Fruit fly (Drosophila melanogaster) whole organism, adult: ENCODE data around the gene mRpS24.

ENCODE experiments used
- CG11617 ChIP-seq: fragments of 200-800 bp; sonication (Bioruptor generic); optimal IDR thresholded peaks from 2 replicates; lab custom pipeline; 2017; ENCODE audit warnings: mild to moderate bottlenecking, missing biosample characterization, missing genetic modification reagents, missing genetic modification characterization
- CG12768 ChIP-seq: fragments of 200-800 bp; sonication (Bioruptor generic); optimal IDR thresholded peaks from 2 replicates; lab custom pipeline; 2017; ENCODE audit warnings: missing biosample characterization, missing genetic modification characterization, mild to moderate bottlenecking, moderate library complexity, missing genetic modification reagents
- CG14711 ChIP-seq: fragments of 200-800 bp; sonication (Bioruptor generic); optimal IDR thresholded peaks from 2 replicates; lab custom pipeline; 2018; ENCODE audit warnings: missing biosample characterization, mild to moderate bottlenecking, missing genetic modification characterization, moderate library complexity
- CG33017 ChIP-seq: fragments of 200-800 bp; sonication (Bioruptor generic); optimal IDR thresholded peaks from 2 replicates; lab custom pipeline; 2018; ENCODE audit warnings: missing biosample characterization, mild to moderate bottlenecking, missing genetic modification characterization, moderate library complexity
- Clk ChIP-seq: fragments of 200-800 bp; sonication (Bioruptor generic); optimal IDR thresholded peaks from 2 replicates; lab custom pipeline; 2017; ENCODE audit warnings: missing biosample characterization, missing genetic modification characterization
- Crg-1 ChIP-seq: fragments of 200-800 bp; sonication (Bioruptor generic); optimal IDR thresholded peaks from 2 replicates; lab custom pipeline; 2016; ENCODE audit warnings: missing biosample characterization, missing genetic modification characterization
- Hr96 ChIP-seq: fragments of 200-800 bp; sonication (Bioruptor generic); optimal IDR thresholded peaks from 2 replicates; lab custom pipeline; 2016; ENCODE audit warnings: missing biosample characterization, missing genetic modification characterization
- Mnt ChIP-seq: fragments of 200-800 bp; sonication (Bioruptor generic); optimal IDR thresholded peaks from 2 replicates; lab custom pipeline; 2016; ENCODE audit warnings: missing biosample characterization, mild to moderate bottlenecking, missing genetic modification characterization
- cic ChIP-seq: fragments of 200-800 bp; sonication (Bioruptor generic); optimal IDR thresholded peaks from 2 replicates; lab custom pipeline; 2017; ENCODE audit warnings: missing biosample characterization, mild to moderate bottlenecking, missing genetic modification characterization, moderate library complexity
- cnc ChIP-seq, 2 experiments: fragments of >200 bp; optimal IDR thresholded peaks; 2 replicates each; lab custom pipeline; 2017
- ovo ChIP-seq: fragments of 200-800 bp; sonication (Bioruptor generic); optimal IDR thresholded peaks from 2 replicates; lab custom pipeline; 2016; ENCODE audit warnings: missing biosample characterization, missing genetic modification characterization
- pad ChIP-seq: fragments of 200-800 bp; sonication (Bioruptor generic); optimal IDR thresholded peaks from 3 replicates; lab custom pipeline; 2017; ENCODE audit warnings: missing biosample characterization, missing genetic modification characterization, mild to moderate bottlenecking, moderate library complexity, missing genetic modification reagents
- tj ChIP-seq: fragments of 200-800 bp; sonication (Bioruptor generic); optimal IDR thresholded peaks from 3 replicates; lab custom pipeline; 2017; ENCODE audit warnings: missing biosample characterization, mild to moderate bottlenecking, missing genetic modification characterization, moderate library complexity
- toe ChIP-seq: fragments of 200-800 bp; sonication (Bioruptor generic); optimal IDR thresholded peaks from 2 replicates; lab custom pipeline; 2016; ENCODE audit warnings: missing biosample characterization, missing genetic modification characterization

DNA sequence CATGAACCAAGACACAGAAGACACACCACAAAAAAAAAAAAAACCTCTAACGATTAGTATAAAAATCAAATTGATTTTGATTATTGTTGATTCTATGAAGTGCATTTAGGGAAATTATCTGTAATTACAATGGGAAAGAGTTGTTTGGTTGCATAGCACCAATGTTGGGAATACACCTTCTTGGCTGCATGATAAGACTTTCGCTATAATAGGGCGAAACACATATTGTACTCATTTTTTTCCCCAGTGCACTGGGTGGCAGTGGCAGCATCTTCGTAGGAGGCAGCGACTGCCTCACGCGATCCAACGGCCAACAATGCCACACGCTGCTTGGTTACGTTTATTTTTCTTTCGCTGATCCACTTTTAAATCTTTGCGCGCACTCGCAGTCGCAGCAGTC, 40.7 kb upstream of the mRpS24 start:
- TF ChIP-seq Hr96 (no peak), CG14711 (tag; lab: Kevin White, UChicago) (no peak), CG11617 (no peak), ovo (GFP tag; lab: Kevin White, UChicago) (no peak), cnc (optimal IDR thresholded peaks at IDR 0.05; lab: Kevin White, UChicago) (no peak), Clk (GFP tag; lab: Kevin White, UChicago) (no peak), pad (no peak), Mnt (GFP tag; lab: Kevin White, UChicago) (no peak), CG12768 (no peak), tj (GFP tag; lab: Kevin White, UChicago) (no peak), toe (GFP tag; lab: Kevin White, UChicago) (no peak), CG33017 (no peak), Crg-1 (GFP tag; lab: Kevin White, UChicago) (no peak), cic (GFP tag; lab: Kevin White, UChicago) (no peak)
